Worm (Caenorhabditis elegans) whole organism, late embryonic: ENCODE data around the gene T05A8.3.

Experiments used
- C08G9.2 ChIP-seq: sonication (generic microtip); optimal IDR thresholded peaks from 2 replicates; lab custom pipeline; 2016; ENCODE audit warnings: mild to moderate bottlenecking, missing genetic modification characterization, moderate library complexity, missing compliant biosample characterization
- C38D4.7 ChIP-seq: fragments of 200-800 bp; sonication (Bioruptor generic); optimal IDR thresholded peaks from 2 replicates; lab custom pipeline; 2018; ENCODE audit warnings: mild to moderate bottlenecking, missing genetic modification characterization, moderate library complexity, missing compliant biosample characterization
- K02D7.2 ChIP-seq: sonication (generic microtip); optimal IDR thresholded peaks from 2 replicates; lab custom pipeline; 2017; ENCODE audit warnings: mild to moderate bottlenecking, missing genetic modification characterization, missing compliant biosample characterization
- K09A11.1 ChIP-seq: sonication (generic microtip); optimal IDR thresholded peaks from 2 replicates; lab custom pipeline; 2017; ENCODE audit warnings: antibody characterized with exemption, mild to moderate bottlenecking, missing genetic modification characterization, missing compliant biosample characterization; ENCODE audit not compliant: insufficient read depth
- Y22D7AL.16 ChIP-seq: sonication (generic microtip); optimal IDR thresholded peaks from 2 replicates; lab custom pipeline; 2016; ENCODE audit warnings: missing genetic modification characterization, missing compliant biosample characterization
- ama-1 ChIP-seq: fragments of 150-350 bp; optimal IDR thresholded peaks from 2 replicates; lab custom pipeline; 2014
- ceh-14 ChIP-seq: sonication (generic microtip); optimal IDR thresholded peaks from 2 replicates; lab custom pipeline; 2016; ENCODE audit warnings: missing genotype, missing genetic modification characterization, missing compliant biosample characterization
- ceh-18 ChIP-seq: sonication (generic microtip); optimal IDR thresholded peaks from 2 replicates; lab custom pipeline; 2016; ENCODE audit warnings: missing genetic modification characterization, missing compliant biosample characterization
- ceh-24 ChIP-seq: sonication (generic microtip); optimal IDR thresholded peaks from 2 replicates; lab custom pipeline; 2016; ENCODE audit warnings: mild to moderate bottlenecking, missing genetic modification characterization, missing compliant biosample characterization
- ceh-30 ChIP-seq: fragments of 150-350 bp; optimal IDR thresholded peaks from 2 replicates; lab custom pipeline; 2014; ENCODE audit warnings: missing biosample characterization, missing genetic modification characterization
- ceh-31 ChIP-seq: sonication (generic microtip); optimal IDR thresholded peaks from 2 replicates; lab custom pipeline; 2016; ENCODE audit warnings: missing genetic modification characterization, missing compliant biosample characterization
- ceh-45 ChIP-seq: fragments of 200-800 bp; sonication (Bioruptor generic); IDR thresholded peaks from 2 replicates; pipeline ENCODE4 v1.3.6; 2022; ENCODE audit warnings: missing genetic modification reagents, missing genetic modification characterization, missing compliant biosample characterization
- ceh-48 ChIP-seq: sonication (generic microtip); optimal IDR thresholded peaks from 2 replicates; lab custom pipeline; 2016; ENCODE audit warnings: missing genetic modification characterization, inconsistent platforms, missing compliant biosample characterization
- ceh-6 ChIP-seq: fragments of 200-800 bp; sonication (Bioruptor generic); optimal IDR thresholded peaks from 2 replicates; lab custom pipeline; 2018; ENCODE audit warnings: mild to moderate bottlenecking, missing genetic modification characterization, missing compliant biosample characterization
- dve-1 ChIP-seq: sonication (generic microtip); optimal IDR thresholded peaks from 2 replicates; lab custom pipeline; 2017; ENCODE audit warnings: antibody characterized with exemption, mild to moderate bottlenecking, missing genetic modification characterization, missing compliant biosample characterization
- elt-2 ChIP-seq: sonication (generic microtip); optimal IDR thresholded peaks from 2 replicates; lab custom pipeline; 2016; ENCODE audit warnings: missing genetic modification reagents, missing genetic modification characterization, missing compliant biosample characterization
- elt-4 ChIP-seq: sonication (generic microtip); optimal IDR thresholded peaks from 2 replicates; lab custom pipeline; 2016; ENCODE audit warnings: missing genetic modification characterization, missing compliant biosample characterization
- fax-1 ChIP-seq: sonication (generic microtip); optimal IDR thresholded peaks from 2 replicates; lab custom pipeline; 2016; ENCODE audit warnings: missing genotype, missing genetic modification characterization, missing compliant biosample characterization
- gmeb-2 ChIP-seq: sonication (generic microtip); optimal IDR thresholded peaks from 2 replicates; lab custom pipeline; 2016; ENCODE audit warnings: missing genetic modification characterization, inconsistent platforms, missing compliant biosample characterization
- hlh-13 ChIP-seq: fragments of 200-800 bp; sonication (Bioruptor generic); optimal IDR thresholded peaks from 2 replicates; lab custom pipeline; 2018; ENCODE audit warnings: mild to moderate bottlenecking, missing genetic modification characterization, missing compliant biosample characterization
- hlh-6 ChIP-seq: sonication (generic microtip); optimal IDR thresholded peaks from 2 replicates; lab custom pipeline; 2016; ENCODE audit warnings: missing genotype, missing genetic modification characterization, missing compliant biosample characterization
- hlh-8 ChIP-seq: sonication (generic microtip); optimal IDR thresholded peaks from 2 replicates; lab custom pipeline; 2016; ENCODE audit warnings: missing genotype, missing genetic modification characterization, missing compliant biosample characterization
- lin-11 ChIP-seq: fragments of 200-800 bp; sonication (Bioruptor generic); optimal IDR thresholded peaks from 2 replicates; lab custom pipeline; 2018; ENCODE audit warnings: mild to moderate bottlenecking, missing genetic modification characterization, missing compliant biosample characterization
- madf-2 ChIP-seq: sonication (generic microtip); optimal IDR thresholded peaks from 2 replicates; lab custom pipeline; 2017; ENCODE audit warnings: missing genetic modification characterization, missing compliant biosample characterization
- mec-3 ChIP-seq: sonication (generic microtip); optimal IDR thresholded peaks from 2 replicates; lab custom pipeline; 2016; ENCODE audit warnings: borderline replicate concordance, missing genetic modification characterization, missing compliant biosample characterization
- nfya-1 ChIP-seq: sonication (generic microtip); optimal IDR thresholded peaks from 2 replicates; lab custom pipeline; 2017; ENCODE audit warnings: missing genetic modification characterization, mild to moderate bottlenecking, missing compliant biosample characterization, antibody characterized with exemption, moderate library complexity
- nhr-11 ChIP-seq: fragments of 150-350 bp; optimal IDR thresholded peaks from 2 replicates; lab custom pipeline; 2014; ENCODE audit warnings: missing biosample characterization, missing genetic modification characterization
- nhr-232 ChIP-seq: sonication (generic microtip); optimal IDR thresholded peaks from 2 replicates; lab custom pipeline; 2016; ENCODE audit warnings: missing genetic modification characterization, missing compliant biosample characterization
- pat-9 ChIP-seq: fragments of 200-800 bp; sonication (Bioruptor generic); optimal IDR thresholded peaks from 2 replicates; lab custom pipeline; 2018; ENCODE audit warnings: mild to moderate bottlenecking, missing genetic modification characterization, moderate library complexity, missing compliant biosample characterization
- pha-4 ChIP-seq: fragments of 150-350 bp; optimal IDR thresholded peaks from 2 replicates; lab custom pipeline; 2018; ENCODE audit warnings: missing biosample characterization, missing genetic modification reagents, missing genetic modification characterization
- pqm-1 ChIP-seq: sonication (generic microtip); optimal IDR thresholded peaks from 2 replicates; lab custom pipeline; 2016; ENCODE audit warnings: missing genetic modification characterization, missing compliant biosample characterization
- pros-1 ChIP-seq: fragments of 150-350 bp; optimal IDR thresholded peaks from 2 replicates; lab custom pipeline; 2014; ENCODE audit warnings: missing biosample characterization, missing genetic modification reagents, missing genetic modification characterization
- ref-2 ChIP-seq: sonication (generic microtip); optimal IDR thresholded peaks from 2 replicates; lab custom pipeline; 2016; ENCODE audit warnings: missing genetic modification characterization, missing compliant biosample characterization
- sdc-2 ChIP-seq: sonication (generic microtip); optimal IDR thresholded peaks from 2 replicates; lab custom pipeline; 2016; ENCODE audit warnings: missing genotype, missing genetic modification characterization, missing compliant biosample characterization
- sox-2 ChIP-seq: fragments of 200-800 bp; sonication (Bioruptor generic); IDR thresholded peaks from 2 replicates; pipeline ENCODE4 v1.3.6; 2022; ENCODE audit warnings: missing genetic modification reagents, missing genetic modification characterization, missing compliant biosample characterization
- sox-4 ChIP-seq: sonication (generic microtip); optimal IDR thresholded peaks from 2 replicates; lab custom pipeline; 2017; ENCODE audit warnings: mild to moderate bottlenecking, missing genetic modification characterization, inconsistent platforms, missing compliant biosample characterization
- tbx-2 ChIP-seq: sonication (generic microtip); optimal IDR thresholded peaks from 2 replicates; lab custom pipeline; 2016; ENCODE audit warnings: missing genetic modification characterization, missing compliant biosample characterization
- ztf-16 ChIP-seq: sonication (generic microtip); optimal IDR thresholded peaks from 2 replicates; lab custom pipeline; 2017; ENCODE audit warnings: missing genetic modification characterization, missing compliant biosample characterization

T05A8.3 gene

ce11 chrII:2717335-2717734 is at the start of gene T05A8.3:
Gene T05A8.3 (minus strand): TSS chrII:2717435.
- no peak for TF ChIP-seq pros-1 (tag; lab: Kevin White, UChicago)
- TF ChIP-seq madf-2 (tag; lab: Kevin White, UChicago), result no peak
- TF ChIP-seq gmeb-2 (tag; lab: Kevin White, UChicago), result no peak
- TF ChIP-seq ztf-16 (tag; lab: Kevin White, UChicago), result no peak
- no peak for TF ChIP-seq elt-2
- no peak for TF ChIP-seq C08G9.2 (tag; lab: Kevin White, UChicago)
- TF ChIP-seq hlh-13 (GFP tag; lab: Kevin White, UChicago), result no peak
- TF ChIP-seq ref-2 (tag; lab: Kevin White, UChicago), result no peak
- TF ChIP-seq Y22D7AL.16 (tag; lab: Kevin White, UChicago), result no peak
- TF ChIP-seq sox-4 (tag; lab: Kevin White, UChicago), result no peak
- TF ChIP-seq ceh-24 (tag; lab: Kevin White, UChicago), result no peak
- no peak for TF ChIP-seq sdc-2
- TF ChIP-seq nhr-11 (tag; lab: Kevin White, UChicago), result no peak
- no peak for TF ChIP-seq pqm-1
- TF ChIP-seq pha-4 (tag; lab: Kevin White, UChicago), result no peak
- no peak for TF ChIP-seq elt-4 (tag; lab: Kevin White, UChicago)

DNA sequence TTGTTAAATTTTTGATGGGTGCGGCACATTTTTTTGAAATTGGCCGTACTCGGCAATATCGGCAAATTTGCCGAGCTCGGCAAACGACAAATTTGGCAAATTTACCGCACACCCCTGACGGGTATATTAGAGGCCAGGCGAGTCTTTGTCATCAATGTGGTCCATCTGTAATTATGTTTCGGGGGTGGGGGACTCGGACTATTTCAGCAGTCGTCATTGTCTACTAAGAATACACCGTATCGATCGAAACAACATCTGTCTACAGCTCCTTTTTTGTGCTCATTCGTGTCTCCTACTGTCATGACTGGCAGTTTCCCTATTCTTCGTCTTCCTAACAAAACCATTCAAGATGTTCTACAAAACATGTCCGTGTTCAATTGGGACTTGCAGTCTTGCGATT is 49.1 kb upstream of the T05A8.3 start, which contains the start of gene F08D12.15:
F08D12.15 (plus strand) TSS at position 301 of the 400 bp plus-strand sequence.
- TF ChIP-seq hlh-13 (GFP tag; lab: Kevin White, UChicago) (no peak), nhr-11 (tag; lab: Kevin White, UChicago) (no peak), ceh-24 (tag; lab: Kevin White, UChicago) (no peak), sox-2 (no peak), Y22D7AL.16 (tag; lab: Kevin White, UChicago) (no peak), fax-1 (tag; lab: Kevin White, UChicago) (no peak), ceh-18 (no peak), dve-1 (tag; lab: Kevin White, UChicago) (no peak), nhr-232 (no peak), ceh-14 (tag; lab: Kevin White, UChicago) (no peak), lin-11 (tag; lab: Kevin White, UChicago) (no peak)

ce11 chrII:2764664-2765063 is 47.4 kb upstream of the T05A8.3 start, which contains the start of gene fbxb-108:
Gene fbxb-108 (plus strand): TSS chrII:2764964.
- TF ChIP-seq mec-3 (tag; lab: Kevin White, UChicago) (no peak), ceh-30 (tag; lab: Kevin White, UChicago) (no peak), pat-9 (tag; lab: Kevin White, UChicago) (no peak), ceh-45 (GFP tag; lab: Robert Waterston, UW) (no peak), hlh-6 (no peak), nfya-1 (tag; lab: Kevin White, UChicago) (no peak), Y22D7AL.16 (tag; lab: Kevin White, UChicago) (no peak), ama-1 (lab: Kevin White, UChicago) (no peak), ceh-6 (GFP tag; lab: Kevin White, UChicago) (no peak), ceh-31 (tag; lab: Kevin White, UChicago) (no peak), K09A11.1 (tag; lab: Kevin White, UChicago) (no peak), K02D7.2 (tag; lab: Kevin White, UChicago) (no peak)

DNA sequence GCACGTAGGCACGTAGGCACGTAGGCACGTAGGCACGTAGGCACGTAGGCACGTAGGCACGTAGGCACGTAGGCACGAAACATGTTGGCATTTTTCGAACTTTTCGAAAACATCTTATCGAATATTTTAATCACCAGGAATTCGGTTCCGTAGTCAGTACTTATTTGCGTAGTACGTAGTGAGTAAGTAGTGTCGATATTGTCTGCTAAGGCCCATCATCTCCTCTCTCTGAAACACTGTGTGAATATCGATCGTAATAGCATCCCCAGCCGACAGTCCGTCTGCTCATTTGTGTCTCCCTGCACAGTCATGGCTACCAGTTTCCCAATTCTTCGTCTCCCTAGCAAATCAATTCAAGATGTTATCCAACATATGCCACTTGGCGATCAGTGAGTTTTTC is 44.9 kb upstream of the T05A8.3 start, which contains the start of gene fbxb-106:
fbxb-106 (plus strand) TSS at position 301 of the 400 bp plus-strand sequence.
- TF ChIP-seq C08G9.2 (tag; lab: Kevin White, UChicago) (no peak), ceh-45 (GFP tag; lab: Robert Waterston, UW) (no peak), ceh-48 (no peak), hlh-8 (tag; lab: Kevin White, UChicago) (no peak), gmeb-2 (tag; lab: Kevin White, UChicago) (no peak), tbx-2 (tag; lab: Kevin White, UChicago) (no peak), nfya-1 (tag; lab: Kevin White, UChicago) (no peak), C38D4.7 (GFP tag; lab: Kevin White, UChicago) (no peak), sox-4 (tag; lab: Kevin White, UChicago) (no peak)
